Worm (Caenorhabditis elegans) whole organism, early embryonic: ENCODE data around the gene vdac-1.

Source experiments
- B0310.2 ChIP-seq: sonication (generic microtip); optimal IDR thresholded peaks from 2 replicates; lab custom pipeline; 2016; ENCODE audit warnings: mild to moderate bottlenecking, missing genetic modification characterization, missing compliant biosample characterization
- F13C5.2 ChIP-seq: sonication (generic microtip); optimal IDR thresholded peaks from 2 replicates; lab custom pipeline; 2017; ENCODE audit warnings: mild to moderate bottlenecking, missing genetic modification characterization, inconsistent platforms, missing compliant biosample characterization
- aly-1 ChIP-seq: sonication (generic microtip); optimal IDR thresholded peaks from 2 replicates; lab custom pipeline; 2016; ENCODE audit warnings: missing genetic modification characterization, missing compliant biosample characterization
- ama-1 ChIP-seq: fragments of 150-350 bp; optimal IDR thresholded peaks from 2 replicates; lab custom pipeline; 2014
- ceh-13 ChIP-seq: fragments of 200-800 bp; sonication (Bioruptor generic); optimal IDR thresholded peaks from 2 replicates; lab custom pipeline; 2018; ENCODE audit warnings: mild to moderate bottlenecking, missing genetic modification characterization, missing compliant biosample characterization
- ceh-36 ChIP-seq: sonication (generic microtip); optimal IDR thresholded peaks from 2 replicates; lab custom pipeline; 2016; ENCODE audit warnings: missing genetic modification characterization, inconsistent platforms, missing compliant biosample characterization
- ets-7 ChIP-seq: sonication (generic microtip); optimal IDR thresholded peaks from 2 replicates; lab custom pipeline; 2016; ENCODE audit warnings: missing genotype, missing genetic modification characterization, missing compliant biosample characterization
- flt-1 ChIP-seq: fragments of 200-800 bp; sonication (Bioruptor generic); IDR thresholded peaks from 2 replicates; pipeline ENCODE4 v1.3.6; 2022; ENCODE audit warnings: missing genetic modification characterization, missing compliant biosample characterization
- hmbx-1 ChIP-seq: sonication (generic microtip); optimal IDR thresholded peaks from 2 replicates; lab custom pipeline; 2016; ENCODE audit warnings: mild to moderate bottlenecking, missing genetic modification characterization, missing compliant biosample characterization
- hmg-4 ChIP-seq: fragments of 200-800 bp; sonication (Bioruptor generic); optimal IDR thresholded peaks from 2 replicates; lab custom pipeline; 2018; ENCODE audit warnings: mild to moderate bottlenecking, missing genetic modification characterization, missing compliant biosample characterization
- hnd-1 ChIP-seq: sonication (generic microtip); optimal IDR thresholded peaks from 2 replicates; lab custom pipeline; 2016; ENCODE audit warnings: missing genetic modification characterization, missing compliant biosample characterization
- pes-1 ChIP-seq: fragments of 200-800 bp; sonication (Bioruptor generic); IDR thresholded peaks from 2 replicates; pipeline ENCODE4 v1.3.6; 2022; ENCODE audit warnings: missing genetic modification reagents, missing genetic modification characterization, missing compliant biosample characterization
- scrt-1 ChIP-seq: fragments of 200-800 bp; sonication (Bioruptor generic); IDR thresholded peaks from 2 replicates; pipeline ENCODE4 v1.3.6; 2022; ENCODE audit warnings: missing genetic modification characterization, missing compliant biosample characterization
- sea-1 ChIP-seq: fragments of 200-800 bp; sonication (Bioruptor generic); conservative IDR thresholded peaks from 2 replicates; pipeline ENCODE4 v1.3.6; 2022; ENCODE audit warnings: missing genetic modification characterization, missing compliant biosample characterization
- tbx-11 ChIP-seq: fragments of 200-800 bp; sonication (Bioruptor generic); IDR thresholded peaks from 2 replicates; pipeline ENCODE4 v1.3.6; 2022; ENCODE audit warnings: missing genetic modification characterization, missing compliant biosample characterization
- tbx-37 ChIP-seq: fragments of 200-800 bp; sonication (Bioruptor generic); conservative IDR thresholded peaks from 2 replicates; pipeline ENCODE4 v1.3.6; 2022; ENCODE audit warnings: missing genetic modification reagents, missing genetic modification characterization, missing compliant biosample characterization
- tra-4 ChIP-seq: sonication (generic microtip); optimal IDR thresholded peaks from 2 replicates; lab custom pipeline; 2017; ENCODE audit warnings: missing genetic modification characterization, missing compliant biosample characterization

vdac-1 gene

ce11 chrIV:7507305-7507704, 386 bp downstream of the vdac-1 start:
- TF ChIP-seq tra-4 (tag; lab: Kevin White, UChicago): no peak
- no peak for TF ChIP-seq flt-1 (GFP tag; lab: Robert Waterston, UW)
- TF ChIP-seq tbx-37 (GFP tag; lab: Robert Waterston, UW): no peak
- TF ChIP-seq ama-1 (lab: Kevin White, UChicago): no peak
- no peak for TF ChIP-seq ceh-36 (tag; lab: Kevin White, UChicago)
- no peak for TF ChIP-seq hmbx-1 (tag; lab: Kevin White, UChicago)
- TF ChIP-seq ets-7 (tag; lab: Kevin White, UChicago): no peak
- no peak for TF ChIP-seq pes-1 (GFP tag; lab: Robert Waterston, UW)
- TF ChIP-seq hnd-1 (tag; lab: Kevin White, UChicago): no peak
- no peak for TF ChIP-seq hmg-4 (GFP tag; lab: Kevin White, UChicago)
- TF ChIP-seq F13C5.2 (tag; lab: Kevin White, UChicago): no peak

ce11 chrIV:7506711-7507110, 980 bp downstream of the vdac-1 start:
- TF ChIP-seq tbx-11 (GFP tag; lab: Robert Waterston, UW) (no peak), ama-1 (lab: Kevin White, UChicago) (no peak), sea-1 (GFP tag; lab: Robert Waterston, UW) (no peak), pes-1 (GFP tag; lab: Robert Waterston, UW) (no peak), tbx-37 (GFP tag; lab: Robert Waterston, UW) (no peak), hnd-1 (tag; lab: Kevin White, UChicago) (no peak), aly-1 (no peak), B0310.2 (tag; lab: Kevin White, UChicago) (no peak), hmbx-1 (tag; lab: Kevin White, UChicago) (no peak), ets-7 (tag; lab: Kevin White, UChicago) (no peak), scrt-1 (GFP tag; lab: Robert Waterston, UW) (no peak), ceh-36 (tag; lab: Kevin White, UChicago) (no peak), ceh-13 (GFP tag; lab: Kevin White, UChicago) (no peak), flt-1 (GFP tag; lab: Robert Waterston, UW) (no peak)

ce11 chrIV:7505866-7506488, 1.7 kb downstream of the vdac-1 start:
- TF ChIP-seq ceh-36 (tag; lab: Kevin White, UChicago) (no peak), hmbx-1 (tag; lab: Kevin White, UChicago) (no peak), B0310.2 (tag; lab: Kevin White, UChicago) (no peak), scrt-1 (GFP tag; lab: Robert Waterston, UW) (no peak), tbx-11 (GFP tag; lab: Robert Waterston, UW) (no peak)

- TF ChIP-seq ama-1 (lab: Kevin White, UChicago) (no peak), pes-1 (GFP tag; lab: Robert Waterston, UW) (no peak), hnd-1 (tag; lab: Kevin White, UChicago) (no peak), hmbx-1 (tag; lab: Kevin White, UChicago) (no peak)
These were observed 4.4 kb downstream of the vdac-1 start, which contains the start of gene glt-6 for ce11 chrIV:7503322-7503721. Gene glt-6 (plus strand): TSS chrIV:7503622.

- TF ChIP-seq tbx-37 (GFP tag; lab: Robert Waterston, UW): no peak
- TF ChIP-seq scrt-1 (GFP tag; lab: Robert Waterston, UW): no peak
- no peak for TF ChIP-seq ets-7 (tag; lab: Kevin White, UChicago)
- TF ChIP-seq B0310.2 (tag; lab: Kevin White, UChicago): no peak
- TF ChIP-seq tra-4 (tag; lab: Kevin White, UChicago): no peak
These were observed 6.4 kb downstream of the vdac-1 start, which contains the start of gene F55G1.15 for ce11 chrIV:7501337-7501736. Gene F55G1.15 (minus strand): TSS chrIV:7501437.

- TF ChIP-seq aly-1: no peak
- TF ChIP-seq tbx-37 (GFP tag; lab: Robert Waterston, UW): no peak
- TF ChIP-seq tra-4 (tag; lab: Kevin White, UChicago): no peak
- no peak for TF ChIP-seq ets-7 (tag; lab: Kevin White, UChicago)
- TF ChIP-seq scrt-1 (GFP tag; lab: Robert Waterston, UW): no peak
- no peak for TF ChIP-seq ceh-13 (GFP tag; lab: Kevin White, UChicago)
- TF ChIP-seq tbx-11 (GFP tag; lab: Robert Waterston, UW): no peak
- no peak for TF ChIP-seq B0310.2 (tag; lab: Kevin White, UChicago)
- TF ChIP-seq hmbx-1 (tag; lab: Kevin White, UChicago): no peak
These were observed 6.8 kb downstream of the vdac-1 start for ce11 chrIV:7500924-7501323.

ce11 chrIV:7499302-7499701, 8.4 kb downstream of the vdac-1 start:
- TF ChIP-seq hmbx-1 (tag; lab: Kevin White, UChicago) (no peak), pes-1 (GFP tag; lab: Robert Waterston, UW) (no peak), ama-1 (lab: Kevin White, UChicago) (no peak), tra-4 (tag; lab: Kevin White, UChicago) (no peak), ceh-36 (tag; lab: Kevin White, UChicago) (no peak), B0310.2 (tag; lab: Kevin White, UChicago) (no peak), sea-1 (GFP tag; lab: Robert Waterston, UW) (no peak), scrt-1 (GFP tag; lab: Robert Waterston, UW) (no peak), aly-1 (no peak), ceh-13 (GFP tag; lab: Kevin White, UChicago) (no peak), tbx-37 (GFP tag; lab: Robert Waterston, UW) (no peak), ets-7 (tag; lab: Kevin White, UChicago) (no peak), hnd-1 (tag; lab: Kevin White, UChicago) (no peak), F13C5.2 (tag; lab: Kevin White, UChicago) (no peak)
